Worm (Caenorhabditis elegans) whole organism, late embryonic: ENCODE results near the gene srh-194.
"Not testable (repeated sequence)": the region's sequence is repeated elsewhere in the genome, so short reads cannot be mapped to it uniquely, and the experiment has no call there.

Source experiments
- K09A11.1 ChIP-seq: sonication (generic microtip); optimal IDR thresholded peaks from 2 replicates; lab custom pipeline; 2017; ENCODE audit warnings: antibody characterized with exemption, mild to moderate bottlenecking, missing genetic modification characterization, missing compliant biosample characterization; ENCODE audit not compliant: insufficient read depth
- T23F11.4 ChIP-seq: fragments of 200-800 bp; sonication (Bioruptor generic); optimal IDR thresholded peaks from 2 replicates; lab custom pipeline; 2018; ENCODE audit warnings: mild to moderate bottlenecking, missing genetic modification characterization, missing compliant biosample characterization
- Y22D7AL.16 ChIP-seq: sonication (generic microtip); optimal IDR thresholded peaks from 2 replicates; lab custom pipeline; 2016; ENCODE audit warnings: missing genetic modification characterization, missing compliant biosample characterization
- ahr-1 ChIP-seq: sonication (generic microtip); optimal IDR thresholded peaks from 2 replicates; lab custom pipeline; 2016; ENCODE audit warnings: missing genetic modification characterization, missing compliant biosample characterization
- ceh-2 ChIP-seq: sonication (generic microtip); optimal IDR thresholded peaks from 2 replicates; lab custom pipeline; 2016; ENCODE audit warnings: missing genotype, missing genetic modification characterization, missing compliant biosample characterization
- ceh-30 ChIP-seq: fragments of 150-350 bp; optimal IDR thresholded peaks from 2 replicates; lab custom pipeline; 2014; ENCODE audit warnings: missing biosample characterization, missing genetic modification characterization
- ceh-45 ChIP-seq: fragments of 200-800 bp; sonication (Bioruptor generic); IDR thresholded peaks from 2 replicates; pipeline ENCODE4 v1.3.6; 2022; ENCODE audit warnings: missing genetic modification reagents, missing genetic modification characterization, missing compliant biosample characterization
- ceh-48 ChIP-seq: sonication (generic microtip); optimal IDR thresholded peaks from 2 replicates; lab custom pipeline; 2016; ENCODE audit warnings: missing genetic modification characterization, inconsistent platforms, missing compliant biosample characterization
- ceh-6 ChIP-seq: fragments of 200-800 bp; sonication (Bioruptor generic); optimal IDR thresholded peaks from 2 replicates; lab custom pipeline; 2018; ENCODE audit warnings: mild to moderate bottlenecking, missing genetic modification characterization, missing compliant biosample characterization
- ceh-9 ChIP-seq: sonication (generic microtip); optimal IDR thresholded peaks from 2 replicates; lab custom pipeline; 2016; ENCODE audit warnings: mild to moderate bottlenecking, missing genetic modification characterization, inconsistent platforms, missing compliant biosample characterization
- dve-1 ChIP-seq: sonication (generic microtip); optimal IDR thresholded peaks from 2 replicates; lab custom pipeline; 2017; ENCODE audit warnings: antibody characterized with exemption, mild to moderate bottlenecking, missing genetic modification characterization, missing compliant biosample characterization
- elt-2 ChIP-seq: sonication (generic microtip); optimal IDR thresholded peaks from 2 replicates; lab custom pipeline; 2016; ENCODE audit warnings: missing genetic modification reagents, missing genetic modification characterization, missing compliant biosample characterization
- fax-1 ChIP-seq: sonication (generic microtip); optimal IDR thresholded peaks from 2 replicates; lab custom pipeline; 2016; ENCODE audit warnings: missing genotype, missing genetic modification characterization, missing compliant biosample characterization
- fkh-10 ChIP-seq: fragments of 150-350 bp; optimal IDR thresholded peaks from 2 replicates; lab custom pipeline; 2014; ENCODE audit warnings: missing biosample characterization, missing genetic modification reagents, missing genetic modification characterization
- hlh-6 ChIP-seq: sonication (generic microtip); optimal IDR thresholded peaks from 2 replicates; lab custom pipeline; 2016; ENCODE audit warnings: missing genotype, missing genetic modification characterization, missing compliant biosample characterization
- hlh-8 ChIP-seq: sonication (generic microtip); optimal IDR thresholded peaks from 2 replicates; lab custom pipeline; 2016; ENCODE audit warnings: missing genotype, missing genetic modification characterization, missing compliant biosample characterization
- lin-11 ChIP-seq: fragments of 200-800 bp; sonication (Bioruptor generic); optimal IDR thresholded peaks from 2 replicates; lab custom pipeline; 2018; ENCODE audit warnings: mild to moderate bottlenecking, missing genetic modification characterization, missing compliant biosample characterization
- madf-2 ChIP-seq: sonication (generic microtip); optimal IDR thresholded peaks from 2 replicates; lab custom pipeline; 2017; ENCODE audit warnings: missing genetic modification characterization, missing compliant biosample characterization
- nhr-11 ChIP-seq: fragments of 150-350 bp; optimal IDR thresholded peaks from 2 replicates; lab custom pipeline; 2014; ENCODE audit warnings: missing biosample characterization, missing genetic modification characterization
- npax-4 ChIP-seq: sonication (generic microtip); optimal IDR thresholded peaks from 2 replicates; lab custom pipeline; 2016; ENCODE audit warnings: missing genetic modification characterization, missing compliant biosample characterization
- pag-3 ChIP-seq: sonication (generic microtip); optimal IDR thresholded peaks from 2 replicates; lab custom pipeline; 2016; ENCODE audit warnings: missing compliant biosample characterization, missing genetic modification characterization, borderline replicate concordance
- pat-9 ChIP-seq: fragments of 200-800 bp; sonication (Bioruptor generic); optimal IDR thresholded peaks from 2 replicates; lab custom pipeline; 2018; ENCODE audit warnings: mild to moderate bottlenecking, missing genetic modification characterization, moderate library complexity, missing compliant biosample characterization
- ref-2 ChIP-seq: sonication (generic microtip); optimal IDR thresholded peaks from 2 replicates; lab custom pipeline; 2016; ENCODE audit warnings: missing genetic modification characterization, missing compliant biosample characterization
- sdc-2 ChIP-seq: sonication (generic microtip); optimal IDR thresholded peaks from 2 replicates; lab custom pipeline; 2016; ENCODE audit warnings: missing genotype, missing genetic modification characterization, missing compliant biosample characterization
- syd-9 ChIP-seq: sonication (generic microtip); optimal IDR thresholded peaks from 2 replicates; lab custom pipeline; 2016; ENCODE audit warnings: mild to moderate bottlenecking, missing genetic modification characterization, moderate library complexity, missing compliant biosample characterization
- ttx-3 ChIP-seq: sonication (generic microtip); optimal IDR thresholded peaks from 2 replicates; lab custom pipeline; 2016; ENCODE audit warnings: missing genetic modification reagents, missing genetic modification characterization, missing compliant biosample characterization
- unc-3 ChIP-seq, 2 experiments: fragments of 200-800 bp in 1 of 2; sonication (Bioruptor generic) in 1 of 2; sonication (generic microtip) in 1 of 2; conservative IDR thresholded peaks in 1 of 2; optimal IDR thresholded peaks in 1 of 2; 2 replicates each; pipeline versions ENCODE4 v1.3.6 to Lab custom; 2016 to 2022; ENCODE audit warnings: missing compliant biosample characterization in 2 of 2, missing genetic modification characterization in 2 of 2, missing genetic modification reagents in 1 of 2
- unc-55 ChIP-seq: sonication (generic microtip); optimal IDR thresholded peaks from 2 replicates; lab custom pipeline; 2017; ENCODE audit warnings: missing biosample characterization, missing genetic modification reagents, missing genetic modification characterization
- zip-5 ChIP-seq: sonication (generic microtip); optimal IDR thresholded peaks from 2 replicates; lab custom pipeline; 2016; ENCODE audit warnings: missing genetic modification characterization, missing compliant biosample characterization
- ztf-16 ChIP-seq: sonication (generic microtip); optimal IDR thresholded peaks from 2 replicates; lab custom pipeline; 2017; ENCODE audit warnings: missing genetic modification characterization, missing compliant biosample characterization

Gene srh-194

DNA sequence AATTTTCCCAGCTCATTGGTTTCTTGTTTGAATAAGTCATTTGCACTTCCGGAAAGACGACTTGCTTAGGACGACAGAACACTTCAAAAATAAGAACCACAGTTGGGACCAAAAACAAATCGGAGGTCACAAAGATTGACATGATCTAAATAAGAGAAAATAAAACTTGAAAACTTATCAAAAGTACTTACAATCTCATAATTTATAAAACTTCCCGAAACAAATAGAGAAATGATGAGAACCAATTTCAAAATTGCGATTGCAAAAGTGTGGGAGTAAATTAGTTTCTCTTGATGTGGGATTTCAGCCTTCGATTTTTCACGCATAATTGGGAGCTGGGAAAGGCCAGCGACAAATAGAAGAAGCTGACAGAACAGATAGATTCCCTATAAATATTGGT is 5.3 kb upstream of the srh-194 start, which contains the start of gene ZC132.11:
TSS of gene ZC132.11 (minus strand) at position 101 of the 400 bp plus-strand sequence.
- TF ChIP-seq ref-2 (tag; lab: Kevin White, UChicago) = no peak
- no peak for TF ChIP-seq pag-3 (tag; lab: Kevin White, UChicago)
- no peak for TF ChIP-seq dve-1 (tag; lab: Kevin White, UChicago)
- no peak for TF ChIP-seq zip-5 (tag; lab: Kevin White, UChicago)
- no peak for TF ChIP-seq ahr-1 (tag; lab: Kevin White, UChicago)
- TF ChIP-seq hlh-6 (tag; lab: Kevin White, UChicago) = no peak
- no peak for TF ChIP-seq ceh-30
- TF ChIP-seq nhr-11 (tag; lab: Kevin White, UChicago) = no peak
- no peak for TF ChIP-seq Y22D7AL.16 (tag; lab: Kevin White, UChicago)
- no peak for TF ChIP-seq sdc-2 (tag; lab: Kevin White, UChicago)
- no peak for TF ChIP-seq K09A11.1 (tag; lab: Kevin White, UChicago)
- TF ChIP-seq ceh-9 (tag; lab: Kevin White, UChicago) = no peak

DNA sequence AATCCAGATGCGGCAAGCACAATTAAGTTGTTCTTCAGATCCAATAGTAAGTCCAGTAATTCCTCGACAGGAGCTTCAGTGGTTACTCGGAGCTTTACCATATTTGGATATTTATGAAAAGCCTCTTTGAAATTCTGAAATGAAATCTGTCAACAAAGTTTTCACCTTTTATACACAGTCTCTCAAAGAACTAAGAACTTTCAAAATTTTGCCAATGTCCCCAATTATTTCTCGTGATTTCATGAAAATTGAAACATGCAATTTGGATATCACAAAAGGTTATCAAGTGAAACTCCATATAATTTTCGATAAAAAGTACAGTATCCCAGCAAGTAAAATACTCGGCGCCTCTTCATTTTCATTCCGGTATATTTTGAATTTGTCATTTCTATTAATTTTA is 2.6 kb upstream of the srh-194 start, which contains the start of gene F47D2.11:
TSS of gene F47D2.11 (minus strand) at position 101 of the 400 bp plus-strand sequence.
- TF ChIP-seq ceh-2 (tag; lab: Kevin White, UChicago) = no peak
- TF ChIP-seq ceh-9 (tag; lab: Kevin White, UChicago) = no peak
- no peak for TF ChIP-seq unc-55 (GFP tag; lab: Kevin White, UChicago)
- no peak for TF ChIP-seq ceh-48
- TF ChIP-seq unc-3 (GFP tag; conservative IDR thresholded peaks at IDR 0.05; lab: Robert Waterston, UW) = no peak
- no peak for TF ChIP-seq unc-3 (tag; optimal IDR thresholded peaks at IDR 0.05; lab: Kevin White, UChicago)
- TF ChIP-seq pag-3 (tag; lab: Kevin White, UChicago) = no peak
- TF ChIP-seq syd-9 = no peak
- TF ChIP-seq fax-1 (tag; lab: Kevin White, UChicago) = no peak
- no peak for TF ChIP-seq dve-1 (tag; lab: Kevin White, UChicago)
- TF ChIP-seq lin-11 (tag; lab: Kevin White, UChicago) = no peak
- no peak for TF ChIP-seq elt-2 (tag; lab: Kevin White, UChicago)
- TF ChIP-seq T23F11.4 (GFP tag; lab: Kevin White, UChicago) = no peak
- TF ChIP-seq nhr-11 (tag; lab: Kevin White, UChicago) = no peak
- TF ChIP-seq npax-4 (tag; lab: Kevin White, UChicago) = no peak
- no peak for TF ChIP-seq ceh-30
- no peak for TF ChIP-seq hlh-8 (tag; lab: Kevin White, UChicago)
- no peak for TF ChIP-seq ref-2 (tag; lab: Kevin White, UChicago)

DNA sequence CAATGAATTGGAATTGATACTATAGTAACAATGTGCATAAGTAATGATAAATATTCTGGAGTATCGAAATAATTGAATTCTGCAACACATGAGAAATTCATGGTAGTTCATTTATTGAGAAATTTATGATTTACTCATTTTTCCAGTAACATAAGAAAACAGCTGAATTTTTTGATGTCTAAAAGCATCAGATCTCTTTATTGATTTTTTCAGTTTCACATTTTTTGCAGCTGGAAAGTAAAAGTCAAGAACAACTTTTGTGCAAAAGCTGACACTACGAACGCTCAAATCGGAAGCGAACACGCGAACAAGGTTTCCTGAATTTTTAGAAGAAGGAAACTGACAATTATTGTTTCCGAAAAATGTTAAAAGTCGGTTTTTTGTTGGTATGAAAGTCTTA is 3.2 kb downstream of the srh-194 start, which contains the start of gene srh-193:
TSS of gene srh-193 (minus strand) at position 101 of the 400 bp plus-strand sequence.
- not testable (repeated sequence) for TF ChIP-seq fkh-10 (GFP tag; lab: Kevin White, UChicago); ttx-3 (tag; lab: Kevin White, UChicago); hlh-6 (tag; lab: Kevin White, UChicago)

DNA sequence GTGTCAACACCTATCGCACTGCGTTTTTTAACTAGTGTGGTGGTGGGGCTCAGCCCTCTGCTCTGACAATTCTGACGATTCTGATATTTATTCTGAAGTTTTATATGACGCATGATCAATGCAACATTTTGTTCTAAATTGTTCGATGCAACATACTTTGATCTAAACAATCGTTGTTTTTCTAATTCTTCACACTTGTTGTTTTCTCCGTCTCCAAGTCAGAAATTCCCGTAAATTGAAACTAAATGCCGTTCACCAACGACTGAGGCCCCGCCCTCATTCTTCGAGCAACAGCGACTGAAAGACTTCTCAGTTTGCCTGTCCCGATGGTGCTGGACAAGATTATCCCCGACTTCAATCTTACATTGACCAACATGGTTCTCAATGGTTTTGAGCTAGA is 8.6 kb downstream of the srh-194 start, which contains the start of gene srt-19:
TSS of gene srt-19 (plus strand) at position 301 of the 400 bp plus-strand sequence.
- not testable (repeated sequence) for TF ChIP-seq ceh-45 (GFP tag; lab: Robert Waterston, UW); pat-9; ztf-16 (tag; lab: Kevin White, UChicago)
- TF ChIP-seq, all 69 proteins: peak for 0; not testable (repeated sequence) for 69

DNA sequence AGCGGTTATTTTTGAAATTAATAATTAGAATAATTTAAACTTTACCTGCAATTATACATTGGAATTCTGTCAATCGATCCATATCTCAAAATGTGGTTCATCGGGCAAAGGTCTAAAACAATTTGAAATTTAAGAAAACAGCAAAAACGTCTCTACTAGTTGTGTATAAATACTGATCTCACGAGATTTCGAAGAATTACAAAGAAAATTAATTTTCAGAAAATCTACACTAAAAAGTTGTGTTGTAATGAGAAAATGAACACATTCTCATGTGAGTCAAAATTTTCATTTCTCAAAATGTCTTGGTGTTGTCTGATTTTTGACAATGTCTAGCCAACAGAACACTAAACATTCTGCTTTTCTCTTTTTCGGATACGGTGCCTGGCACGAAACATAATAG is 11.6 kb downstream of the srh-194 start, which contains the start of gene srt-37:
TSS of gene srt-37 (minus strand) at position 101 of the 400 bp plus-strand sequence.
- not testable (repeated sequence) for TF ChIP-seq lin-11 (tag; lab: Kevin White, UChicago); ceh-6; madf-2 (tag; lab: Kevin White, UChicago)
